Fruit fly (Drosophila melanogaster): ENCODE data around the gene Svip.

Svip gene

DNA sequence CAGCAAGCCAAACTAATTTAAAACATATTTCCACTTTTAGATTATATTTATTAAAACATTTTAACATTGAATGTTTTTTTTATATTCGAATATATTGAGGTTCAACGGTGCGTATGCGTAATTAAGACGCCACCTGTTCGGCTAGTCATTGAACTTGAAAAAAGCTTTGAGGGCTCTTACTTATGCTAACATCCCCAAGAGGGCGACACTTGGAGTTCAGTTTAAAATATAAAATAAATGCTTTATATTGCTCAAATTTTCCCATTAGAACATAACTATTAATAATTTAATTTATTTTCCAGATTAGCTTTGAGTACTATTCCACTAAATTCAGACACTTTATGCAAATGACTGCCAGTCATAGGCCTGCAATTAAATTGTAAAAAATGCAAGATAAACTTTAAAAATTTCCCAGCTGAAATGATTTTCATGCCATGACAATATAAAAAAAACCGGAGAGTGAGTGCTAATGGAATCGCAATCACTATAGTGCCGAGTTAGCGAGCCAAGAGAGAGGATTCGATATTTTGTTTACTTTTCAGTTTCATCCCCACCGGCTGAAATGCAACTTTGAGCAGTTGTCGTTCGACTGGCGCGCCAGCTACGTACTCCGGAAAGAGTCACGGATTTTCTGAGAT is 24.9 kb upstream of the Svip start, which contains the start of gene PGRP-LA (continued):
- TF ChIP-seq CG14710 (tag; optimal IDR thresholded peaks at IDR 0.05) (no peak), CG5245 (GFP tag; optimal IDR thresholded peaks at IDR 0.05) (peak; percentile 25), CG10431 (GFP tag; optimal IDR thresholded peaks at IDR 0.05) (peak; percentile 19), ase (GFP tag; IDR thresholded peaks at IDR 0.05) (peak; percentile 24; the same call in 1 of the 3 replicates), CG13424 (tag; optimal IDR thresholded peaks at IDR 0.05) (peak; percentile 30), CG9215 (GFP tag; IDR thresholded peaks at IDR 0.05) (no peak), Hmr (GFP tag; optimal IDR thresholded peaks at IDR 0.05) (peak; percentile 27), Hr51 (GFP tag; optimal IDR thresholded peaks at IDR 0.05) (peak in 1 of 2 experiments; percentile 52), ranshi (GFP tag; IDR thresholded peaks at IDR 0.05) (peak; percentile 15; the same call in 1 of the 2 replicates), az2 (GFP tag; optimal IDR thresholded peaks at IDR 0.05) (peak; percentile 1), CG11456 (GFP tag; IDR thresholded peaks at IDR 0.05) (peak; percentile 84), Six4 (GFP tag; optimal IDR thresholded peaks at IDR 0.05) (peak; percentile 1), CG2712 (tag; optimal IDR thresholded peaks at IDR 0.05) (no peak), CG8290 (GFP tag; optimal IDR thresholded peaks at IDR 0.05) (no peak), CG8290 (tag; optimal IDR thresholded peaks at IDR 0.05) (peak in 1 of 2 experiments; percentile 40), CG9437 (GFP tag; optimal IDR thresholded peaks at IDR 0.05) (peak; percentile 30), ewg (GFP tag; optimal IDR thresholded peaks at IDR 0.05) (peak; percentile 11), Oli (tag; optimal IDR thresholded peaks at IDR 0.05) (peak; percentile 27), CG9817 (tag; optimal IDR thresholded peaks at IDR 0.05) (peak; percentile 22), CG8359 (GFP tag; optimal IDR thresholded peaks at IDR 0.05; ENCODE audit: borderline replicate concordance) (no peak), lilli (GFP tag; optimal IDR thresholded peaks at IDR 0.05) (peak; percentile 29), sens-2 (GFP tag; IDR thresholded peaks at IDR 0.05) (no peak), CG16863 (GFP tag; optimal IDR thresholded peaks at IDR 0.05) (no peak), CG10321 (GFP tag; IDR thresholded peaks at IDR 0.05) (no peak), CG2116 (GFP tag; optimal IDR thresholded peaks at IDR 0.05) (no peak), CG15601 (tag; optimal IDR thresholded peaks at IDR 0.05) (no peak), vvl (GFP tag; IDR thresholded peaks at IDR 0.05) (peak; percentile 35; the same call in 1 of the 2 replicates), Hsf (GFP tag; optimal IDR thresholded peaks at IDR 0.05) (peak; percentile 30), PHDP (tag; optimal IDR thresholded peaks at IDR 0.05) (peak; percentile 63), H2.0 (GFP tag; IDR thresholded peaks at IDR 0.05) (peak; percentile 29; the same call in 1 of the 2 replicates), unpg (GFP tag; optimal IDR thresholded peaks at IDR 0.05) (peak; percentile 46), CTCF (GFP tag; optimal IDR thresholded peaks at IDR 0.05) (peak; percentile 95), Rfx (GFP tag; IDR thresholded peaks at IDR 0.05) (peak; percentile 84), lab (GFP tag; optimal IDR thresholded peaks at IDR 0.05) (peak; percentile 46), Ptx1 (GFP tag; IDR thresholded peaks at IDR 0.05) (peak; percentile 44; the same call in 1 of the 2 replicates), CG4424 (GFP tag; optimal IDR thresholded peaks at IDR 0.05) (peak; percentile 23), CG15269 (tag; optimal IDR thresholded peaks at IDR 0.05) (peak; percentile 51), CG33213 (GFP tag; optimal IDR thresholded peaks at IDR 0.05) (no peak), CG7372 (GFP tag; IDR thresholded peaks at IDR 0.05) (peak; percentile 98), CG14965 (GFP tag; optimal IDR thresholded peaks at IDR 0.05; ENCODE audit: borderline replicate concordance) (peak; percentile 80), tio (GFP tag; optimal IDR thresholded peaks at IDR 0.05) (no peak), BtbVII (GFP tag; optimal IDR thresholded peaks at IDR 0.05) (peak; percentile 13), gcm (GFP tag; optimal IDR thresholded peaks at IDR 0.05) (no peak), CG11247 (GFP tag; IDR thresholded peaks at IDR 0.05) (peak; percentile 80), Asciz (GFP tag; optimal IDR thresholded peaks at IDR 0.05) (peak; percentile 29), slbo (GFP tag; IDR thresholded peaks at IDR 0.05) (peak; percentile 57), Sox102F (GFP tag; optimal IDR thresholded peaks at IDR 0.05) (peak; percentile 51), tgo (GFP tag; IDR thresholded peaks at IDR 0.05) (peak; percentile 40; the same call in 1 of the 3 replicates), dpn (GFP tag; optimal IDR thresholded peaks at IDR 0.05) (peak in 1 of 2 experiments; percentile 36), ro (GFP tag; IDR thresholded peaks at IDR 0.05) (no peak)
